Worm (Caenorhabditis elegans) whole organism, L4 larva: ENCODE data around the gene K11H12.8.
A peak's percentile ranks its signal among the peaks of the same experiment; 100 is the strongest.

Experiments
- D1046.2 ChIP-seq: fragments of 200-800 bp; sonication (Bioruptor generic); IDR thresholded peaks from 2 replicates; pipeline ENCODE4 v1.3.6; 2022; ENCODE audit warnings: missing genetic modification characterization, missing compliant biosample characterization
- F10B5.3 ChIP-seq: sonication (generic microtip); optimal IDR thresholded peaks from 2 replicates; lab custom pipeline; 2016; ENCODE audit warnings: mild to moderate bottlenecking, missing genetic modification characterization, missing compliant biosample characterization
- F26F4.8 ChIP-seq: fragments of 200-800 bp; sonication (Bioruptor generic); conservative IDR thresholded peaks from 2 replicates; pipeline ENCODE4 v1.3.6; 2022; ENCODE audit warnings: missing genetic modification characterization, missing compliant biosample characterization
- F49E8.2 ChIP-seq: sonication (generic microtip); optimal IDR thresholded peaks from 2 replicates; lab custom pipeline; 2016; ENCODE audit warnings: missing compliant biosample characterization, mild to moderate bottlenecking, missing genetic modification characterization, borderline replicate concordance
- T20F7.1 ChIP-seq: fragments of 200-800 bp; sonication (Bioruptor generic); optimal IDR thresholded peaks from 2 replicates; lab custom pipeline; 2018; ENCODE audit warnings: mild to moderate bottlenecking, missing genetic modification characterization, missing compliant biosample characterization
- T26A8.4 ChIP-seq: fragments of 200-800 bp; sonication (Bioruptor generic); IDR thresholded peaks from 2 replicates; pipeline ENCODE4 v1.3.6; 2022; ENCODE audit warnings: missing genetic modification characterization, missing compliant biosample characterization
- Y48G9A.11 ChIP-seq: fragments of 200-800 bp; sonication (Bioruptor generic); IDR thresholded peaks from 2 replicates; pipeline ENCODE4 v1.3.6; 2022; ENCODE audit warnings: missing genetic modification reagents, missing genetic modification characterization, missing compliant biosample characterization
- Y5F2A.4 ChIP-seq: fragments of 200-800 bp; sonication (Bioruptor generic); optimal IDR thresholded peaks from 2 replicates; lab custom pipeline; 2018; ENCODE audit warnings: mild to moderate bottlenecking, missing genetic modification characterization, missing compliant biosample characterization
- Y75B8A.6 ChIP-seq: fragments of 200-800 bp; sonication (Bioruptor generic); IDR thresholded peaks from 2 replicates; pipeline ENCODE4 v1.3.6; 2022; ENCODE audit warnings: missing genetic modification reagents, missing genetic modification characterization, missing compliant biosample characterization
- aly-2 ChIP-seq: sonication (generic microtip); optimal IDR thresholded peaks from 2 replicates; lab custom pipeline; 2018; ENCODE audit warnings: missing biosample characterization, missing genetic modification characterization
- ceh-82 ChIP-seq: sonication (generic microtip); optimal IDR thresholded peaks from 2 replicates; lab custom pipeline; 2017; ENCODE audit warnings: missing biosample characterization, missing genetic modification characterization
- ces-1 ChIP-seq: fragments of 150-350 bp; sonication (generic microtip); optimal IDR thresholded peaks from 4 replicates; lab custom pipeline; 2014; ENCODE audit warnings: missing biosample characterization, missing genetic modification reagents, missing genetic modification characterization
- daf-16 ChIP-seq, 3 experiments: sonication (generic microtip); optimal IDR thresholded peaks; 2 replicates each; lab custom pipeline; 2016 to 2017; ENCODE audit warnings: missing genetic modification characterization in 3 of 3, missing genetic modification reagents in 3 of 3, mild to moderate bottlenecking in 2 of 3, missing compliant biosample characterization in 2 of 3, missing biosample characterization in 1 of 3, moderate library complexity in 1 of 3
- daf-19 ChIP-seq: fragments of 200-800 bp; sonication (Bioruptor generic); conservative IDR thresholded peaks from 2 replicates; pipeline ENCODE4 v1.3.6; 2022; ENCODE audit warnings: missing genetic modification characterization, missing compliant biosample characterization
- dmd-8 ChIP-seq: fragments of 200-800 bp; sonication (Bioruptor generic); IDR thresholded peaks from 2 replicates; pipeline ENCODE4 v1.3.6; 2022; ENCODE audit warnings: missing genetic modification characterization, missing compliant biosample characterization
- dve-1 ChIP-seq: sonication (generic microtip); optimal IDR thresholded peaks from 2 replicates; lab custom pipeline; 2017; ENCODE audit warnings: antibody characterized with exemption, mild to moderate bottlenecking, missing genetic modification characterization, missing compliant biosample characterization; ENCODE audit not compliant: insufficient read depth
- egl-27 ChIP-seq: sonication (generic microtip); optimal IDR thresholded peaks from 3 replicates; lab custom pipeline; 2017; ENCODE audit warnings: missing biosample characterization, missing genetic modification reagents, missing genetic modification characterization
- egl-43 ChIP-seq: fragments of 200-800 bp; sonication (Bioruptor generic); IDR thresholded peaks from 2 replicates; pipeline ENCODE4 v1.3.6; 2022; ENCODE audit warnings: missing genetic modification reagents, missing genetic modification characterization, missing compliant biosample characterization
- fkh-10 ChIP-seq: fragments of 150-350 bp; optimal IDR thresholded peaks from 2 replicates; lab custom pipeline; 2014; ENCODE audit warnings: missing biosample characterization, missing genetic modification reagents, missing genetic modification characterization
- hif-1 ChIP-seq, 2 experiments: sonication (generic microtip); optimal IDR thresholded peaks; 2 replicates each; lab custom pipeline; 2016 to 2017; ENCODE audit warnings: missing compliant biosample characterization in 2 of 2, missing genetic modification characterization in 2 of 2, missing genetic modification reagents in 2 of 2, missing genotype in 2 of 2, mild to moderate bottlenecking in 1 of 2
- hlh-11 ChIP-seq: fragments of 200-800 bp; sonication (Bioruptor generic); optimal IDR thresholded peaks from 2 replicates; lab custom pipeline; 2018; ENCODE audit warnings: mild to moderate bottlenecking, missing genetic modification characterization, missing compliant biosample characterization
- lim-7 ChIP-seq: fragments of 200-800 bp; sonication (Bioruptor generic); IDR thresholded peaks from 2 replicates; pipeline ENCODE4 v1.3.6; 2022; ENCODE audit warnings: missing genetic modification characterization, missing compliant biosample characterization
- lin-1 ChIP-seq: fragments of 200-800 bp; sonication (Bioruptor generic); IDR thresholded peaks from 2 replicates; pipeline ENCODE4 v1.3.6; 2022; ENCODE audit warnings: missing genetic modification reagents, missing genetic modification characterization, missing compliant biosample characterization
- lin-13 ChIP-seq: fragments of 150-350 bp; optimal IDR thresholded peaks from 2 replicates; lab custom pipeline; 2014; ENCODE audit warnings: missing biosample characterization, missing genetic modification reagents, missing genetic modification characterization
- lin-38 ChIP-seq: fragments of 200-800 bp; sonication (Bioruptor generic); IDR thresholded peaks from 2 replicates; pipeline ENCODE4 v1.3.6; 2022; ENCODE audit warnings: missing genetic modification reagents, missing genetic modification characterization, missing compliant biosample characterization
- lin-39 ChIP-seq: fragments of 150-350 bp; optimal IDR thresholded peaks from 2 replicates; lab custom pipeline; 2014; ENCODE audit warnings: missing biosample characterization, missing genetic modification reagents, missing genetic modification characterization
- lir-3 ChIP-seq: sonication (generic microtip); optimal IDR thresholded peaks from 2 replicates; lab custom pipeline; 2016; ENCODE audit warnings: mild to moderate bottlenecking, missing genetic modification characterization, missing compliant biosample characterization
- lsy-2 ChIP-seq, 2 experiments: fragments of 150-350 bp in 1 of 2; sonication (generic microtip) in 1 of 2; optimal IDR thresholded peaks; 2 replicates each; lab custom pipeline; 2014 to 2017; ENCODE audit warnings: missing biosample characterization in 2 of 2, missing genetic modification characterization in 2 of 2
- madf-5 ChIP-seq, 2 experiments: fragments of 200-800 bp; sonication (Bioruptor generic); IDR thresholded peaks; 2 replicates each; pipeline ENCODE4 v1.3.6; 2022; ENCODE audit warnings: missing compliant biosample characterization in 2 of 2, missing genetic modification characterization in 2 of 2
- madf-9 ChIP-seq: fragments of 200-800 bp; sonication (Bioruptor generic); conservative IDR thresholded peaks from 2 replicates; pipeline ENCODE4 v1.3.6; 2022; ENCODE audit warnings: missing genetic modification reagents, missing genetic modification characterization, missing compliant biosample characterization
- mdt-29 ChIP-seq: fragments of 200-800 bp; sonication (Bioruptor generic); IDR thresholded peaks from 2 replicates; pipeline ENCODE4 v1.3.6; 2022; ENCODE audit warnings: missing genetic modification reagents, missing genetic modification characterization, missing compliant biosample characterization
- mep-1 ChIP-seq: fragments of 150-350 bp; sonication (generic microtip); optimal IDR thresholded peaks from 3 replicates; lab custom pipeline; 2014; ENCODE audit warnings: missing biosample characterization, missing genetic modification characterization
- mes-2 ChIP-seq: sonication (generic microtip); optimal IDR thresholded peaks from 2 replicates; lab custom pipeline; 2016; ENCODE audit warnings: missing genotype, mild to moderate bottlenecking, missing genetic modification characterization, missing compliant biosample characterization; ENCODE audit not compliant: poor library complexity, severe bottlenecking
- nhr-11 ChIP-seq: fragments of 150-350 bp; optimal IDR thresholded peaks from 2 replicates; lab custom pipeline; 2014; ENCODE audit warnings: missing biosample characterization, missing genetic modification characterization
- nhr-111 ChIP-seq: fragments of 200-800 bp; sonication (Bioruptor generic); optimal IDR thresholded peaks from 2 replicates; lab custom pipeline; 2018; ENCODE audit warnings: mild to moderate bottlenecking, missing genetic modification characterization, missing compliant biosample characterization
- nhr-25 ChIP-seq: sonication (generic microtip); optimal IDR thresholded peaks from 2 replicates; lab custom pipeline; 2017; ENCODE audit warnings: missing genetic modification characterization, mild to moderate bottlenecking, missing compliant biosample characterization, antibody characterized with exemption, moderate library complexity, borderline replicate concordance; ENCODE audit not compliant: insufficient read depth
- nhr-28 ChIP-seq: fragments of 150-350 bp; optimal IDR thresholded peaks from 2 replicates; lab custom pipeline; 2014; ENCODE audit warnings: missing biosample characterization, missing genetic modification characterization
- nhr-41 ChIP-seq: fragments of 200-800 bp; sonication (Bioruptor generic); IDR thresholded peaks from 2 replicates; pipeline ENCODE4 v1.3.6; 2022; ENCODE audit warnings: missing genetic modification reagents, missing genetic modification characterization, missing compliant biosample characterization
- nhr-48 ChIP-seq: sonication (generic microtip); optimal IDR thresholded peaks from 2 replicates; lab custom pipeline; 2016; ENCODE audit warnings: mild to moderate bottlenecking, missing genetic modification characterization, missing compliant biosample characterization
- nhr-76 ChIP-seq: fragments of 150-350 bp; optimal IDR thresholded peaks from 2 replicates; lab custom pipeline; 2014; ENCODE audit warnings: missing biosample characterization, missing genetic modification characterization
- nhr-77 ChIP-seq: fragments of 150-350 bp; optimal IDR thresholded peaks from 2 replicates; lab custom pipeline; 2014; ENCODE audit warnings: missing biosample characterization, missing genetic modification characterization
- rbr-2 ChIP-seq: sonication (generic microtip); optimal IDR thresholded peaks from 2 replicates; lab custom pipeline; 2016; ENCODE audit warnings: missing genotype, missing genetic modification characterization, missing compliant biosample characterization
- set-16 ChIP-seq: fragments of 200-800 bp; sonication (Bioruptor generic); IDR thresholded peaks from 2 replicates; pipeline ENCODE4 v1.3.6; 2022; ENCODE audit warnings: missing genetic modification reagents, missing genetic modification characterization, missing compliant biosample characterization
- spr-3 ChIP-seq: fragments of 200-800 bp; sonication (Bioruptor generic); optimal IDR thresholded peaks from 2 replicates; lab custom pipeline; 2018; ENCODE audit warnings: mild to moderate bottlenecking, missing genetic modification characterization, missing compliant biosample characterization
- tra-1 ChIP-seq: fragments of 200-800 bp; sonication (Bioruptor generic); IDR thresholded peaks from 2 replicates; pipeline ENCODE4 v1.3.6; 2022; ENCODE audit warnings: missing genetic modification reagents, missing genetic modification characterization, missing compliant biosample characterization
- unc-130 ChIP-seq: sonication (generic microtip); optimal IDR thresholded peaks from 2 replicates; lab custom pipeline; 2016; ENCODE audit warnings: missing genetic modification reagents, missing genetic modification characterization, missing compliant biosample characterization
- unc-39 ChIP-seq: sonication (generic microtip); optimal IDR thresholded peaks from 2 replicates; lab custom pipeline; 2017; ENCODE audit warnings: missing biosample characterization, missing genetic modification characterization
- zfp-2 ChIP-seq: sonication (generic microtip); optimal IDR thresholded peaks from 2 replicates; lab custom pipeline; 2016; ENCODE audit warnings: mild to moderate bottlenecking, missing genetic modification characterization, missing compliant biosample characterization
- zfp-3 ChIP-seq: fragments of 200-800 bp; sonication (Bioruptor generic); conservative IDR thresholded peaks from 2 replicates; pipeline ENCODE4 v1.3.6; 2022; ENCODE audit warnings: missing genetic modification reagents, missing genetic modification characterization, missing compliant biosample characterization
- zip-11 ChIP-seq: fragments of 200-800 bp; sonication (Bioruptor generic); IDR thresholded peaks from 2 replicates; pipeline ENCODE4 v1.3.6; 2022; ENCODE audit warnings: missing genetic modification characterization, missing compliant biosample characterization
- ztf-7 ChIP-seq: fragments of 150-350 bp; optimal IDR thresholded peaks from 2 replicates; lab custom pipeline; 2014; ENCODE audit warnings: missing biosample characterization, missing genetic modification characterization

Gene K11H12.8

ce11 chrIV:657932-658331 is 2.7 kb downstream of the K11H12.8 start (continued):
- TF ChIP-seq lim-7 (GFP tag; lab: Robert Waterston, UW) (no peak), egl-27 (no peak), madf-9 (GFP tag; lab: Robert Waterston, UW) (no peak), hlh-11 (tag; lab: Kevin White, UChicago) (peak; percentile 48), mes-2 (tag; lab: Kevin White, UChicago) (peak; percentile 78), nhr-77 (no peak), F10B5.3 (tag; lab: Kevin White, UChicago) (no peak), nhr-48 (tag; lab: Kevin White, UChicago) (no peak), F26F4.8 (GFP tag; lab: Robert Waterston, UW) (no peak), Y48G9A.11 (peak; percentile 68), unc-130 (GFP tag; lab: Kevin White, UChicago) (no peak), lsy-2 (tag; optimal IDR thresholded peaks at IDR 0.05; lab: Kevin White, UChicago) (peak in 1 of 2 experiments; percentile 72), ceh-82 (tag; lab: Kevin White, UChicago) (no peak), dmd-8 (0 out of 2 replicates have a peak, but pooled peaks have one; percentile 52), zfp-3 (GFP tag; lab: Robert Waterston, UW) (no peak), ztf-7 (tag; lab: Kevin White, UChicago) (no peak), nhr-76 (tag; lab: Kevin White, UChicago) (no peak), lin-38 (GFP tag; lab: Robert Waterston, UW) (peak; percentile 69), ces-1 (no peak), nhr-41 (GFP tag; lab: Robert Waterston, UW) (no peak), Y75B8A.6 (GFP tag; lab: Robert Waterston, UW) (no peak), aly-2 (tag; lab: Kevin White, UChicago) (no peak), set-16 (GFP tag; lab: Robert Waterston, UW) (peak; percentile 44), mep-1 (peak; percentile 66), fkh-10 (GFP tag; lab: Kevin White, UChicago) (no peak), nhr-111 (GFP tag; lab: Kevin White, UChicago) (no peak), daf-16 (GFP tag; optimal IDR thresholded peaks at IDR 0.05; lab: Kevin White, UChicago) (peak; percentile 14 to 16), daf-16 (tag; optimal IDR thresholded peaks at IDR 0.05; lab: Kevin White, UChicago) (peak; percentile 40), Y5F2A.4 (GFP tag; lab: Kevin White, UChicago) (no peak), tra-1 (GFP tag; lab: Robert Waterston, UW) (no peak), mdt-29 (GFP tag; lab: Robert Waterston, UW) (no peak), nhr-11 (tag; lab: Kevin White, UChicago) (peak; percentile 3), dve-1 (tag; lab: Kevin White, UChicago) (peak; percentile 39), F49E8.2 (peak; percentile 54), T20F7.1 (GFP tag; lab: Kevin White, UChicago) (no peak), spr-3 (GFP tag; lab: Kevin White, UChicago) (no peak), T26A8.4 (peak; percentile 37; the same call in 1 of the 2 replicates), unc-39 (tag; lab: Kevin White, UChicago) (no peak), nhr-25 (tag; lab: Kevin White, UChicago) (no peak), lir-3 (no peak), D1046.2 (no peak), rbr-2 (no peak), zfp-2 (no peak), lin-13 (GFP tag; lab: Kevin White, UChicago) (peak; percentile 61), lin-1 (GFP tag; lab: Robert Waterston, UW) (peak; percentile 48; the same call in 1 of the 2 replicates), nhr-28 (tag; lab: Kevin White, UChicago) (no peak), madf-5 (GFP tag; IDR thresholded peaks at IDR 0.05; lab: Robert Waterston, UW) (no peak), lin-39 (no peak), daf-19 (no peak), egl-43 (peak; percentile 66; the same call in 1 of the 2 replicates), zip-11 (GFP tag; lab: Robert Waterston, UW) (no peak), hif-1 (tag; optimal IDR thresholded peaks at IDR 0.05; lab: Kevin White, UChicago) (no peak)
